Worm (Caenorhabditis elegans): ENCODE results near the gene srd-70.

DNA sequence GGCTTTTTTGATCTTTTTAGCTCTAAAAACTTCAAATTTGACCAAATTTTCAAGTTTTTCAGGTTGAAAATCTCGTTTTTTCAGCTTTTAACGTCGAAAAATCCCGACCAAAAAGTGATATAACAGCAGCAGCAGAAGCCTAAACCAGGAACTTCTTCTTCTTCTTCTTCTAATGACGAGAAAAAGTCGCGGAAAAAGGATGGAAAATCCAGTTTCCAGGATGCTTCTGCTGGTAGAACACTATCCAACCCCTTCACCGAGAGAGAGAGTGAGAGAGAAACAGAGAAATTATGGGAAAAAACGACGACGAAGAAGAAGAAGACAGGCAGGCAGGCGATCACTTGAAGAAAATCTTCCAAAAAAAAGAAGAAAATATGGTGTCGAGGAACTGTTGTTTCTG lies 47.1 kb upstream of the srd-70 start:
- no peak for TF ChIP-seq zag-1 (tag; optimal IDR thresholded peaks at IDR 0.05)
- no peak for TF ChIP-seq mdl-1 (tag; optimal IDR thresholded peaks at IDR 0.05)
- TF ChIP-seq skn-1 (tag; optimal IDR thresholded peaks at IDR 0.05) = no peak
- no peak for TF ChIP-seq snpc-4 (tag; optimal IDR thresholded peaks at IDR 0.05)
- TF ChIP-seq mab-9 (GFP tag; IDR thresholded peaks at IDR 0.05) = no peak
- TF ChIP-seq mep-1 (tag; optimal IDR thresholded peaks at IDR 0.05) = no peak
- no peak for TF ChIP-seq ces-1 (GFP tag; optimal IDR thresholded peaks at IDR 0.05)
- no peak for TF ChIP-seq lin-13 (GFP tag; optimal IDR thresholded peaks at IDR 0.05)
- no peak for TF ChIP-seq ztf-4 (tag; optimal IDR thresholded peaks at IDR 0.05)
- TF ChIP-seq nhr-19 (GFP tag; conservative IDR thresholded peaks at IDR 0.05) = no peak
